Worm (Caenorhabditis elegans): ENCODE results near the gene C01B10.7.

Gene C01B10.7

DNA sequence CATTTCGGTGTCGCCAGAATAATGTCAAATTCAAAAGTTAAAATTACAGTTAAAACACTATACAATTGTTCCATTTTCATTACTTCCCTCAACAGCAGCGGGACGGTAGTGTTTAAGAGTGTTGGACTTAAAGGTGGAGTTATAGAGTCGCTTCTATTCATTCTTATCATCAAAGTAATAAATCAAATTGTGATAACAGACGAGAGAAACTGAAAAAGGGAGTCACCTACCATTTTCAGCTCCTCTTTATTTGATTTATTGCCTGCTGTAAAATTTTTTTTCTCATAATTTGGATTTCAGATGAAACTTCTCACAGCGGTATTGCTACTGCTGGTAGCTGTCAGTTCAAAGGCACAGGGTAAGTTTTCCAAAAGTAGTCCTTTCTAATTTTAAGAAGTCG, 1.5 kb downstream of the C01B10.7 start, which contains the start of gene C01B10.6:
C01B10.6 (plus strand) TSS at position 301 of the 400 bp plus-strand sequence.
- no peak for TF ChIP-seq C04F5.9 (tag; optimal IDR thresholded peaks at IDR 0.05)
- TF ChIP-seq zag-1 (tag; optimal IDR thresholded peaks at IDR 0.05), result no peak
- no peak for TF ChIP-seq pag-3 (tag; optimal IDR thresholded peaks at IDR 0.05; ENCODE audit: borderline replicate concordance, insufficient read depth)
- no peak for TF ChIP-seq zip-4 (GFP tag; optimal IDR thresholded peaks at IDR 0.05)
- TF ChIP-seq rnt-1 (tag; optimal IDR thresholded peaks at IDR 0.05), result no peak
- no peak for TF ChIP-seq efl-3 (GFP tag; optimal IDR thresholded peaks at IDR 0.05)
- TF ChIP-seq ceh-90 (tag; optimal IDR thresholded peaks at IDR 0.05), result no peak
- no peak for TF ChIP-seq xbp-1 (tag; optimal IDR thresholded peaks at IDR 0.05)

DNA sequence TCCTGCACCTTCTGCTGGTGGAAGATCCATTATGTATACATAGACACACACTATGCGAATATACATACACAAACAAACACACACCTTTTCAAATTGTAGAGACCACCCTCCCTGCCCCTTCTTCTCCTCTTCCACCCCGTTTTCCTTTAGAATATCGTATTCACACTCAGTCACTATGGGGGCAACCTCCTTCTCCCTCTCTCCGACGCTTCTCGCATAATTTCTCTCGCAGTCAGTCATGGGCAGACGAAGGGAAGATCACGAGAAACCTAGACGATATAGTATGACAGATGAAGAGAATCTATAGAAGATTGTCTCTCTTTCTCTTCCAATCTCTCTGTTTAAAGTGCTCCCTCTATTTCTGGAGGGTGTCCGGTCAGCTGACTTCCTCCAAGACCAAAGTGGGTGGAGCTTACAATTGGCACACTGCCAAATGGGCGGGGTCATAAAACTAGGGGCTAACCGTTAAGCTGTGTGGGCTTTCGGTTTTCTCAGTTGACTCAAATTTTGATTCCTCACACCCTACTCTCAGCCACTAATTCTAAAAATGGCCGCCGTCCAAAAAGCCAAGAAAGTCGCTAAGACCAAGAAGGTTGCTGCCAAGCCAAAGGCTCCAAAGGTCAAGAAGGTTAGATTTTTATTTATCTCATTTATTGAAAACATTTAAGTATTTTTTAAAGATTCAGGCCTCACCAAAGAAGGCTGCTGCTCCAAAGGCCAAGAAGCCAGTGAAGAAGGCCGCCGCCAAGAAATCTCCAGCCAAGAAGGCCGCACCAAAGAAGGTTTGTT, 7.7 kb downstream of the C01B10.7 start, which contains the start of gene hil-7:
hil-7 (plus strand) TSS at position 446 of the 789 bp plus-strand sequence.
- TF ChIP-seq pqm-1 (tag; optimal IDR thresholded peaks at IDR 0.05) (no peak), ama-1 (optimal IDR thresholded peaks at IDR 0.05) (no peak), ztf-4 (tag; optimal IDR thresholded peaks at IDR 0.05) (peak; percentile 40), fos-1 (tag; optimal IDR thresholded peaks at IDR 0.05) (peak; percentile 1), lin-14 (GFP tag; optimal IDR thresholded peaks at IDR 0.05) (peak; percentile 93), vab-15 (tag; optimal IDR thresholded peaks at IDR 0.05) (peak; percentile 40), isw-1 (GFP tag; IDR thresholded peaks at IDR 0.05) (peak; percentile 67), egl-27 (tag; optimal IDR thresholded peaks at IDR 0.05) (no peak), swsn-7 (tag; optimal IDR thresholded peaks at IDR 0.05) (peak; percentile 76), nhr-77 (tag; optimal IDR thresholded peaks at IDR 0.05) (no peak), snu-23 (GFP tag; optimal IDR thresholded peaks at IDR 0.05) (peak; percentile 77), nhr-28 (tag; optimal IDR thresholded peaks at IDR 0.05) (no peak), ces-1 (GFP tag; optimal IDR thresholded peaks at IDR 0.05) (no peak), nhr-11 (tag; optimal IDR thresholded peaks at IDR 0.05) (peak; percentile 45), C04F5.9 (tag; optimal IDR thresholded peaks at IDR 0.05) (peak; percentile 2), ztf-11 (tag; optimal IDR thresholded peaks at IDR 0.05) (peak in 1 of 2 experiments; percentile 75), mep-1 (tag; optimal IDR thresholded peaks at IDR 0.05) (peak; percentile 90), unc-86 (tag; optimal IDR thresholded peaks at IDR 0.05) (peak; percentile 90), lin-35 (GFP tag; optimal IDR thresholded peaks at IDR 0.05) (peak; percentile 68 to 73), egl-13 (tag; optimal IDR thresholded peaks at IDR 0.05) (peak; percentile 44), mdl-1 (tag; optimal IDR thresholded peaks at IDR 0.05) (peak in 1 of 2 experiments; percentile 81), ceh-63 (GFP tag; optimal IDR thresholded peaks at IDR 0.05) (no peak), fkh-8 (tag; optimal IDR thresholded peaks at IDR 0.05) (peak; percentile 68), irx-1 (tag; optimal IDR thresholded peaks at IDR 0.05) (peak; percentile 50), dsc-1 (tag; optimal IDR thresholded peaks at IDR 0.05) (peak; percentile 35), rnt-1 (tag; optimal IDR thresholded peaks at IDR 0.05) (peak; percentile 57), dpl-1 (GFP tag; optimal IDR thresholded peaks at IDR 0.05) (peak; percentile 57 to 64 (median 63)), unc-130 (tag; optimal IDR thresholded peaks at IDR 0.05) (no peak), efl-1 (optimal IDR thresholded peaks at IDR 0.05) (peak; percentile 75 to 78), efl-1 (GFP tag; optimal IDR thresholded peaks at IDR 0.05 in 1 of 2) (peak; percentile 57 to 94), nhr-90 (tag; optimal IDR thresholded peaks at IDR 0.05; ENCODE audit: poor library complexity) (peak; percentile 39), mab-9 (GFP tag; IDR thresholded peaks at IDR 0.05) (0 out of 2 replicates have a peak, but pooled peaks have one; percentile 28), nhr-237 (tag; optimal IDR thresholded peaks at IDR 0.05) (no peak), nhr-76 (tag; optimal IDR thresholded peaks at IDR 0.05) (no peak), nhr-85 (tag) (peak; percentile 94), tlp-1 (tag; optimal IDR thresholded peaks at IDR 0.05) (no peak), ceh-8 (GFP tag; optimal IDR thresholded peaks at IDR 0.05) (no peak), ceh-88 (GFP tag; IDR thresholded peaks at IDR 0.05) (no peak), blmp-1 (tag; optimal IDR thresholded peaks at IDR 0.05) (peak; percentile 83), sptf-1 (tag; optimal IDR thresholded peaks at IDR 0.05) (no peak), snpc-4 (tag; optimal IDR thresholded peaks at IDR 0.05) (peak; percentile 69), xbp-1 (tag; optimal IDR thresholded peaks at IDR 0.05) (peak; percentile 55), lsy-2 (tag; optimal IDR thresholded peaks at IDR 0.05) (peak; percentile 76 to 88), Y116A8C.19 (tag; optimal IDR thresholded peaks at IDR 0.05; ENCODE audit: borderline replicate concordance) (no peak), ets-5 (GFP tag; IDR thresholded peaks at IDR 0.05) (no peak)
